Worm (Caenorhabditis elegans) whole organism, late embryonic: Measurements from ENCODE around the gene grl-26.

Experiments
- K09A11.1 ChIP-seq: sonication (generic microtip); optimal IDR thresholded peaks from 2 replicates; lab custom pipeline; 2017; ENCODE audit warnings: antibody characterized with exemption, mild to moderate bottlenecking, missing genetic modification characterization, missing compliant biosample characterization; ENCODE audit not compliant: insufficient read depth
- ama-1 ChIP-seq: fragments of 150-350 bp; optimal IDR thresholded peaks from 2 replicates; lab custom pipeline; 2014
- ceh-14 ChIP-seq: sonication (generic microtip); optimal IDR thresholded peaks from 2 replicates; lab custom pipeline; 2016; ENCODE audit warnings: missing genotype, missing genetic modification characterization, missing compliant biosample characterization
- fkh-10 ChIP-seq: fragments of 150-350 bp; optimal IDR thresholded peaks from 2 replicates; lab custom pipeline; 2014; ENCODE audit warnings: missing biosample characterization, missing genetic modification reagents, missing genetic modification characterization
- madf-2 ChIP-seq: sonication (generic microtip); optimal IDR thresholded peaks from 2 replicates; lab custom pipeline; 2017; ENCODE audit warnings: missing genetic modification characterization, missing compliant biosample characterization
- nhr-11 ChIP-seq: fragments of 150-350 bp; optimal IDR thresholded peaks from 2 replicates; lab custom pipeline; 2014; ENCODE audit warnings: missing biosample characterization, missing genetic modification characterization
- pag-3 ChIP-seq: sonication (generic microtip); optimal IDR thresholded peaks from 2 replicates; lab custom pipeline; 2016; ENCODE audit warnings: missing compliant biosample characterization, missing genetic modification characterization, borderline replicate concordance
- rnt-1 ChIP-seq: sonication (generic microtip); optimal IDR thresholded peaks from 2 replicates; lab custom pipeline; 2016; ENCODE audit warnings: missing genetic modification characterization, missing compliant biosample characterization

DNA sequence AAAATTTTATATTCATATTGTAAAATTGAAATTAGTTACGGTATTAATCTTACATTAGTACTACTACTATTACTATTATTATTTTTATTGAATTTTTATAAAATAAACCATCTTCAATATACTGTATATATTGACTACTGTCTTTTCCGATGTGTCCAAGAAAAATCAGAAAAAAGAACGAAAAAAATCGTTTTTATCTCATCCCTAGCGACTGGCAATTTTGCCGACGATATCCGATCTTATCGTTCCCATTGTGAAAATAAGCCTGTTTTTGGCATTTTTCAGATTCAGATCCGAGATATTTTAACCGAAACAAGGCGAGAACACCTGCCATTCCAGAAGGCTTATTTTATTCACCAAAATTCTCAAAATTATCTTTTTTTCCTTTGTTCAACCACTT, 7.9 kb upstream of the grl-26 start, which contains the start of gene F18F11.4:
- no peak for TF ChIP-seq rnt-1 (tag; lab: Kevin White, UChicago)
- no peak for TF ChIP-seq pag-3 (tag; lab: Kevin White, UChicago)
- TF ChIP-seq ceh-14 (tag; lab: Kevin White, UChicago): no peak
- no peak for TF ChIP-seq fkh-10 (GFP tag; lab: Kevin White, UChicago)
- no peak for TF ChIP-seq K09A11.1
- TF ChIP-seq ama-1: no peak
- TF ChIP-seq madf-2 (tag; lab: Kevin White, UChicago): no peak
- no peak for TF ChIP-seq nhr-11 (tag; lab: Kevin White, UChicago)
